Fruit fly (Drosophila melanogaster) whole organism, embryonic: ENCODE results near the gene CG7781.

ENCODE experiments used
- ATbp ChIP-seq: fragments of 200-800 bp; sonication (Bioruptor generic); optimal IDR thresholded peaks from 2 replicates; lab custom pipeline; 2017; ENCODE audit warnings: missing biosample characterization, mild to moderate bottlenecking, missing genetic modification characterization, missing genetic modification reagents
- CG10147 ChIP-seq: fragments of 200-800 bp; sonication (Bioruptor generic); optimal IDR thresholded peaks from 2 replicates; lab custom pipeline; 2019; ENCODE audit warnings: missing biosample characterization, mild to moderate bottlenecking, missing genetic modification characterization, moderate library complexity
- CG11560 ChIP-seq: fragments of 200-800 bp; sonication (Bioruptor generic); IDR thresholded peaks from 3 replicates; pipeline ENCODE4 v1.3.6; 2022; ENCODE audit warnings: missing biosample characterization, missing genetic modification characterization
- CG12769 ChIP-seq: fragments of 200-800 bp; sonication (Bioruptor generic); optimal IDR thresholded peaks from 2 replicates; lab custom pipeline; 2019; ENCODE audit warnings: missing biosample characterization, mild to moderate bottlenecking, missing genetic modification characterization, moderate library complexity
- CG15073 ChIP-seq: fragments of 200-800 bp; sonication (Bioruptor generic); optimal IDR thresholded peaks from 2 replicates; lab custom pipeline; 2016; ENCODE audit warnings: missing biosample characterization, missing genetic modification characterization
- CG15514 ChIP-seq: fragments of 200-800 bp; sonication (Bioruptor generic); optimal IDR thresholded peaks from 3 replicates; lab custom pipeline; 2017; ENCODE audit warnings: missing biosample characterization, missing genetic modification characterization, mild to moderate bottlenecking, moderate library complexity, missing genetic modification reagents
- CG16813 ChIP-seq: fragments of 200-800 bp; sonication (Bioruptor generic); IDR thresholded peaks from 3 replicates; pipeline ENCODE4 v1.3.6; 2022; ENCODE audit warnings: missing biosample characterization, missing genetic modification characterization; ENCODE audit not compliant: partially characterized antibody
- CG17802 ChIP-seq: fragments of 200-800 bp; sonication (Bioruptor generic); optimal IDR thresholded peaks from 2 replicates; lab custom pipeline; 2018; ENCODE audit warnings: missing biosample characterization, mild to moderate bottlenecking, missing genetic modification characterization, moderate library complexity
- CG2116 ChIP-seq: fragments of 200-800 bp; sonication (Bioruptor generic); optimal IDR thresholded peaks from 3 replicates; lab custom pipeline; 2018; ENCODE audit warnings: missing biosample characterization, mild to moderate bottlenecking, missing genetic modification characterization
- CG2202 ChIP-seq: fragments of 200-800 bp; sonication (Bioruptor generic); optimal IDR thresholded peaks from 2 replicates; lab custom pipeline; 2018; ENCODE audit warnings: missing biosample characterization, mild to moderate bottlenecking, missing genetic modification characterization
- CG3065 ChIP-seq: fragments of 200-800 bp; sonication (Bioruptor generic); optimal IDR thresholded peaks from 2 replicates; lab custom pipeline; 2016; ENCODE audit warnings: missing biosample characterization, missing genetic modification characterization
- CG33213 ChIP-seq: fragments of 200-800 bp; sonication (Bioruptor generic); optimal IDR thresholded peaks from 3 replicates; lab custom pipeline; 2016; ENCODE audit warnings: missing biosample characterization, missing genetic modification characterization
- CG34224 ChIP-seq: fragments of 200-800 bp; sonication (Bioruptor generic); IDR thresholded peaks from 3 replicates; pipeline ENCODE4 v1.3.6; 2022; ENCODE audit warnings: missing biosample characterization, missing genetic modification characterization; ENCODE audit not compliant: partially characterized antibody
- CG34422 ChIP-seq: fragments of 200-800 bp; sonication (Bioruptor generic); IDR thresholded peaks from 3 replicates; pipeline ENCODE4 v1.3.6; 2022; ENCODE audit warnings: missing biosample characterization, missing genetic modification characterization
- CG4282 ChIP-seq: fragments of 200-800 bp; sonication (Bioruptor generic); optimal IDR thresholded peaks from 2 replicates; lab custom pipeline; 2016; ENCODE audit warnings: missing biosample characterization, missing genetic modification characterization
- CG6654 ChIP-seq: fragments of 200-800 bp; sonication (Bioruptor generic); optimal IDR thresholded peaks from 2 replicates; lab custom pipeline; 2017; ENCODE audit warnings: missing biosample characterization, mild to moderate bottlenecking, missing genetic modification characterization
- CG6689 ChIP-seq: fragments of 200-800 bp; sonication (Bioruptor generic); IDR thresholded peaks from 2 replicates; pipeline ENCODE4 v1.3.6; 2022; ENCODE audit warnings: missing biosample characterization, missing genetic modification characterization
- CG6765 ChIP-seq: fragments of 200-800 bp; sonication (Bioruptor generic); optimal IDR thresholded peaks from 3 replicates; lab custom pipeline; 2017; ENCODE audit warnings: missing biosample characterization, mild to moderate bottlenecking, missing genetic modification characterization
- E2f2 ChIP-seq: fragments of 200-800 bp; sonication (Bioruptor generic); IDR thresholded peaks from 2 replicates; pipeline ENCODE4 v1.3.6; 2022; ENCODE audit warnings: missing biosample characterization, missing genetic modification characterization
- Fer3 ChIP-seq: fragments of 200-800 bp; sonication (Bioruptor generic); optimal IDR thresholded peaks from 2 replicates; lab custom pipeline; 2018; ENCODE audit warnings: missing biosample characterization, mild to moderate bottlenecking, missing genetic modification characterization, moderate library complexity
- HLH54F ChIP-seq: fragments of 200-800 bp; sonication (Bioruptor generic); optimal IDR thresholded peaks from 3 replicates; lab custom pipeline; 2016; ENCODE audit warnings: missing biosample characterization, missing genetic modification characterization
- Hr78 ChIP-seq, 2 experiments: fragments of 200-800 bp in 1 of 2; fragments of >200 bp in 1 of 2; sonication (Bioruptor generic) in 1 of 2; optimal IDR thresholded peaks; 2 replicates each; lab custom pipeline; 2017 to 2019; ENCODE audit warnings: missing biosample characterization in 2 of 2, missing genetic modification characterization in 2 of 2, mild to moderate bottlenecking in 1 of 2, moderate library complexity in 1 of 2
- Hsf ChIP-seq: fragments of 200-800 bp; sonication (Bioruptor generic); optimal IDR thresholded peaks from 3 replicates; lab custom pipeline; 2016; ENCODE audit warnings: missing biosample characterization, missing genetic modification characterization
- Jarid2 ChIP-seq: fragments of 200-800 bp; sonication (Bioruptor generic); optimal IDR thresholded peaks from 3 replicates; lab custom pipeline; 2017; ENCODE audit warnings: mild to moderate bottlenecking, missing biosample characterization, missing genetic modification reagents, missing genetic modification characterization
- Lhr ChIP-seq: fragments of 200-800 bp; sonication (Bioruptor generic); optimal IDR thresholded peaks from 3 replicates; lab custom pipeline; 2017; ENCODE audit warnings: mild to moderate bottlenecking, missing biosample characterization, missing genetic modification reagents, missing genetic modification characterization
- Lim3 ChIP-seq: fragments of 200-800 bp; sonication (Bioruptor generic); IDR thresholded peaks from 2 replicates; pipeline ENCODE4 v1.3.6; 2022; ENCODE audit warnings: missing biosample characterization, missing genetic modification characterization
- Lpt ChIP-seq: fragments of >200 bp; optimal IDR thresholded peaks from 2 replicates; lab custom pipeline; 2018; ENCODE audit warnings: missing biosample characterization, missing genetic modification characterization
- MBD-R2 ChIP-seq: fragments of 200-800 bp; sonication (Bioruptor generic); IDR thresholded peaks from 2 replicates; pipeline ENCODE4 v1.3.6; 2022; ENCODE audit warnings: missing biosample characterization, missing genetic modification characterization
- Mes4 ChIP-seq: fragments of 200-800 bp; sonication (Bioruptor generic); optimal IDR thresholded peaks from 2 replicates; lab custom pipeline; 2016; ENCODE audit warnings: missing biosample characterization, missing genetic modification characterization
- NC2β ChIP-seq: fragments of 200-800 bp; sonication (Bioruptor generic); optimal IDR thresholded peaks from 2 replicates; lab custom pipeline; 2016; ENCODE audit warnings: missing biosample characterization, missing genetic modification characterization
- NFAT ChIP-seq: fragments of 200-800 bp; sonication (Bioruptor generic); IDR thresholded peaks from 2 replicates; pipeline ENCODE4 v1.3.6; 2022; ENCODE audit warnings: missing biosample characterization, missing genetic modification characterization
- NK7.1 ChIP-seq: fragments of 200-800 bp; sonication (Bioruptor generic); optimal IDR thresholded peaks from 3 replicates; lab custom pipeline; 2016; ENCODE audit warnings: missing biosample characterization, missing genetic modification characterization
- Nf-YA ChIP-seq: fragments of 200-800 bp; sonication (Bioruptor generic); IDR thresholded peaks from 2 replicates; pipeline ENCODE4 v1.3.6; 2022; ENCODE audit warnings: missing biosample characterization, missing genetic modification characterization
- Pdp1 ChIP-seq, 2 experiments: fragments of 200-800 bp; sonication (Bioruptor generic); optimal IDR thresholded peaks; 3 replicates each; lab custom pipeline; 2016; ENCODE audit warnings: missing biosample characterization in 2 of 2, missing genetic modification characterization in 2 of 2, mild to moderate bottlenecking in 1 of 2, moderate library complexity in 1 of 2
- Sox102F ChIP-seq: fragments of 200-800 bp; sonication (Bioruptor generic); optimal IDR thresholded peaks from 2 replicates; lab custom pipeline; 2018; ENCODE audit warnings: missing biosample characterization, mild to moderate bottlenecking, missing genetic modification characterization, moderate library complexity
- Vsx1 ChIP-seq: fragments of 200-800 bp; sonication (Bioruptor generic); optimal IDR thresholded peaks from 2 replicates; lab custom pipeline; 2017; ENCODE audit warnings: missing biosample characterization, mild to moderate bottlenecking, missing genetic modification characterization, missing genetic modification reagents
- ase ChIP-seq: fragments of 200-800 bp; sonication (Bioruptor generic); IDR thresholded peaks from 3 replicates; pipeline ENCODE4 v1.3.6; 2022; ENCODE audit warnings: missing biosample characterization, missing genetic modification characterization
- bbx ChIP-seq: fragments of 200-800 bp; sonication (Bioruptor generic); IDR thresholded peaks from 2 replicates; pipeline ENCODE4 v1.3.6; 2022; ENCODE audit warnings: missing biosample characterization, missing genetic modification characterization; ENCODE audit not compliant: partially characterized antibody
- chm ChIP-seq: fragments of 200-800 bp; sonication (Bioruptor generic); IDR thresholded peaks from 2 replicates; pipeline ENCODE4 v1.3.6; 2022; ENCODE audit warnings: missing biosample characterization, missing genetic modification characterization
- crp ChIP-seq, 2 experiments: fragments of 200-800 bp; sonication (Bioruptor generic); optimal IDR thresholded peaks; 2 replicates in 1 of 2; 3 replicates in 1 of 2; lab custom pipeline; 2017; ENCODE audit warnings: missing biosample characterization in 2 of 2, missing genetic modification characterization in 2 of 2, mild to moderate bottlenecking in 1 of 2, moderate library complexity in 1 of 2
- disco-r ChIP-seq: fragments of 200-800 bp; sonication (Bioruptor generic); optimal IDR thresholded peaks from 2 replicates; lab custom pipeline; 2016; ENCODE audit warnings: missing biosample characterization, missing genetic modification characterization
- gfzf ChIP-seq: fragments of 200-800 bp; sonication (Bioruptor generic); optimal IDR thresholded peaks from 2 replicates; lab custom pipeline; 2016; ENCODE audit warnings: missing biosample characterization, mild to moderate bottlenecking, missing genetic modification characterization, moderate library complexity
- jing ChIP-seq: fragments of 200-800 bp; sonication (Bioruptor generic); optimal IDR thresholded peaks from 2 replicates; lab custom pipeline; 2018; ENCODE audit warnings: missing biosample characterization, mild to moderate bottlenecking, missing genetic modification characterization
- nerfin-1 ChIP-seq: fragments of 200-800 bp; sonication (Bioruptor generic); optimal IDR thresholded peaks from 3 replicates; lab custom pipeline; 2019; ENCODE audit warnings: missing biosample characterization, mild to moderate bottlenecking, missing genetic modification characterization, moderate library complexity
- phol ChIP-seq: fragments of 200-800 bp; sonication (Bioruptor generic); optimal IDR thresholded peaks from 3 replicates; lab custom pipeline; 2018; ENCODE audit warnings: missing biosample characterization, mild to moderate bottlenecking, missing genetic modification characterization, moderate library complexity
- sim ChIP-seq: fragments of 200-800 bp; sonication (Bioruptor generic); IDR thresholded peaks from 2 replicates; pipeline ENCODE4 v1.3.6; 2022; ENCODE audit warnings: missing biosample characterization, missing genetic modification characterization
- sr ChIP-seq: fragments of 200-800 bp; sonication (Bioruptor generic); IDR thresholded peaks from 3 replicates; pipeline ENCODE4 v1.3.6; 2022; ENCODE audit warnings: missing biosample characterization, missing genetic modification characterization

CG7781 gene

dm6 chr2L:8300220-8301167 is 24.7 kb downstream of the CG7781 start, which contains the start of gene Btk (continued):
- TF ChIP-seq MBD-R2 (GFP tag; lab: Robert Waterston, UW): peak; percentile 11; the same call in 1 of the 2 replicates
- TF ChIP-seq Mes4 (GFP tag; lab: Kevin White, UChicago): no peak
- TF ChIP-seq CG6765: no peak
- no peak for TF ChIP-seq ATbp (GFP tag; lab: Kevin White, UChicago)
- TF ChIP-seq sim (GFP tag; lab: Robert Waterston, UW): no peak
- no peak for TF ChIP-seq disco-r
- TF ChIP-seq phol: no peak
- TF ChIP-seq CG3065 (GFP tag; lab: Kevin White, UChicago): no peak
- TF ChIP-seq CG16813 (GFP tag; lab: Robert Waterston, UW): no peak
- no peak for TF ChIP-seq CG2202 (tag; lab: Kevin White, UChicago)
- no peak for TF ChIP-seq NK7.1
- TF ChIP-seq gfzf (GFP tag; lab: Kevin White, UChicago): peak; percentile 84
- TF ChIP-seq CG11560 (tag; lab: Robert Waterston, UW): no peak
- TF ChIP-seq crp (GFP tag; optimal IDR thresholded peaks at IDR 0.05; lab: Kevin White, UChicago): peak in 1 of 2 experiments; percentile 47
- TF ChIP-seq CG10147 (GFP tag; lab: Kevin White, UChicago): no peak
- peak; percentile 18 for TF ChIP-seq CG2116 (GFP tag; lab: Kevin White, UChicago)
- TF ChIP-seq bbx (GFP tag; lab: Robert Waterston, UW): 0 out of 2 replicates have a peak, but pooled peaks have one; percentile 35
- TF ChIP-seq ase (GFP tag; lab: Robert Waterston, UW): no peak
- peak in 1 of 2 experiments; percentile 20 for TF ChIP-seq Pdp1 (GFP tag; optimal IDR thresholded peaks at IDR 0.05; lab: Kevin White, UChicago)
- peak in 1 of 2 experiments; percentile 96 for TF ChIP-seq Hr78 (GFP tag; optimal IDR thresholded peaks at IDR 0.05; lab: Kevin White, UChicago)
- TF ChIP-seq Jarid2 (GFP tag; lab: Kevin White, UChicago): peak; percentile 28
- TF ChIP-seq Lim3 (GFP tag; lab: Robert Waterston, UW): no peak
- TF ChIP-seq Vsx1 (GFP tag; lab: Kevin White, UChicago): peak; percentile 80
- no peak for TF ChIP-seq sr (GFP tag; lab: Robert Waterston, UW)
- no peak for TF ChIP-seq NFAT (GFP tag; lab: Robert Waterston, UW)
- peak; percentile 30 for TF ChIP-seq Lhr (GFP tag; lab: Kevin White, UChicago)
- TF ChIP-seq CG34422 (GFP tag; lab: Robert Waterston, UW): peak; percentile 64; the same call in 1 of the 3 replicates
- no peak for TF ChIP-seq HLH54F (GFP tag; lab: Kevin White, UChicago)
- TF ChIP-seq CG15073 (GFP tag; lab: Kevin White, UChicago): no peak
- no peak for TF ChIP-seq CG6654 (GFP tag; lab: Kevin White, UChicago)
- TF ChIP-seq CG33213 (GFP tag; lab: Kevin White, UChicago): peak; percentile 8
- no peak for TF ChIP-seq Hsf (GFP tag; lab: Kevin White, UChicago)
- no peak for TF ChIP-seq NC2β
- TF ChIP-seq Fer3 (tag; lab: Kevin White, UChicago): no peak
- no peak for TF ChIP-seq CG17802 (tag; lab: Kevin White, UChicago)
- peak; percentile 90 for TF ChIP-seq E2f2 (GFP tag; lab: Robert Waterston, UW)
- TF ChIP-seq CG4282: no peak
- peak; percentile 2 for TF ChIP-seq CG15514 (GFP tag; lab: Kevin White, UChicago)
- peak; percentile 9 for TF ChIP-seq nerfin-1 (tag; lab: Kevin White, UChicago)
- no peak for TF ChIP-seq CG6689 (GFP tag; lab: Robert Waterston, UW)
- TF ChIP-seq chm (GFP tag; lab: Robert Waterston, UW): 0 out of 2 replicates have a peak, but pooled peaks have one; percentile 46
- TF ChIP-seq CG34224: 0 out of 3 replicates have a peak, but pooled peaks have one; percentile 16
- no peak for TF ChIP-seq jing (GFP tag; lab: Kevin White, UChicago)
- TF ChIP-seq Nf-YA (GFP tag; lab: Robert Waterston, UW): no peak
- TF ChIP-seq CG12769: no peak
- no peak for TF ChIP-seq Sox102F
- TF ChIP-seq Lpt (GFP tag; lab: Kevin White, UChicago): no peak
